Worm (Caenorhabditis elegans) whole organism, L3 larva: ENCODE data around the gene C14A4.6.

Source experiments
- ama-1 ChIP-seq: fragments of 150-350 bp; optimal IDR thresholded peaks from 2 replicates; lab custom pipeline; 2018
- ceh-28 ChIP-seq: fragments of 150-350 bp; optimal IDR thresholded peaks from 2 replicates; lab custom pipeline; 2014; ENCODE audit warnings: missing biosample characterization, missing genetic modification reagents, missing genetic modification characterization
- egl-27 ChIP-seq: sonication (generic microtip); optimal IDR thresholded peaks from 4 replicates; lab custom pipeline; 2017; ENCODE audit warnings: missing biosample characterization, missing genetic modification reagents, missing genetic modification characterization
- elt-3 ChIP-seq, 3 experiments: fragments of 150-350 bp in 1 of 3; sonication (generic microtip) in 2 of 3; optimal IDR thresholded peaks; 2 replicates in 2 of 3; 4 replicates in 1 of 3; lab custom pipeline; 2014 to 2017; ENCODE audit warnings: missing biosample characterization in 3 of 3, missing genetic modification characterization in 3 of 3
- nhr-11 ChIP-seq: fragments of 150-350 bp; optimal IDR thresholded peaks from 2 replicates; lab custom pipeline; 2014; ENCODE audit warnings: missing biosample characterization, missing genetic modification characterization
- nhr-12 ChIP-seq: fragments of 150-350 bp; optimal IDR thresholded peaks from 2 replicates; lab custom pipeline; 2014; ENCODE audit warnings: missing biosample characterization, missing genetic modification characterization
- nhr-237 ChIP-seq: fragments of 150-350 bp; optimal IDR thresholded peaks from 2 replicates; lab custom pipeline; 2014; ENCODE audit warnings: missing biosample characterization, missing genetic modification characterization
- pha-4 ChIP-seq: fragments of 150-350 bp; optimal IDR thresholded peaks from 2 replicates; lab custom pipeline; 2014; ENCODE audit warnings: missing biosample characterization, missing genetic modification reagents, missing genetic modification characterization
- unc-62 ChIP-seq: fragments of 150-350 bp; sonication (generic microtip); optimal IDR thresholded peaks from 4 replicates; lab custom pipeline; 2014; ENCODE audit warnings: missing biosample characterization, missing genetic modification reagents, missing genetic modification characterization

- TF ChIP-seq unc-62 (GFP tag; lab: Kevin White, UChicago) (no peak), nhr-12 (no peak), ceh-28 (tag; lab: Kevin White, UChicago) (no peak), pha-4 (tag; lab: Kevin White, UChicago) (no peak), egl-27 (tag; lab: Kevin White, UChicago) (no peak), nhr-237 (no peak), nhr-11 (tag; lab: Kevin White, UChicago) (no peak), ama-1 (lab: Kevin White, UChicago) (no peak), elt-3 (tag; optimal IDR thresholded peaks at IDR 0.05; lab: Kevin White, UChicago) (no peak)
These were observed 9.0 kb upstream of the C14A4.6 start for ce11 chrII:10603560-10603959.
